Fruit fly (Drosophila melanogaster): Measurements from ENCODE around the gene CG31495.

DNA sequence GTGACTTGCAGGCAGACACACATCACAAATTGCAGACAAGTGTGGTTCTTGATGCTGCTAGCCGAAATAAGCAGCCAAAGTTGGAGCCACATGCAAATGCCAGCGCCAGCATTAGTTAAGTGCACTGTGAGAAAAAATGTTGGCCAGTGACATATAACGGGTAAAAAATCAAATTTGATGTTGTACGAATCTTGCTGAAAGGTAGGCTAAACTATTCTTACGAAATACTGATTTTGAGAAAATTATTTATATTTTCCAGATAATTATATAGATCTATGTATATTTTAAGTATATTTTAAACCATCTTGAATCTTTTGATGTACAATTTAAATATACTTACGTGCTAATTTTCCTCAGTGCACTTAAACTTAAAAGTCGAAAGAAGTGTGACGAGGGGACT lies 43.7 kb upstream of the CG31495 start:
- no peak for TF ChIP-seq usp (GFP tag; optimal IDR thresholded peaks at IDR 0.05)
- TF ChIP-seq CG8478 (optimal IDR thresholded peaks at IDR 0.05) = no peak
- TF ChIP-seq pan (optimal IDR thresholded peaks at IDR 0.05) = no peak
- TF ChIP-seq EcR (GFP tag; optimal IDR thresholded peaks at IDR 0.05) = no peak

All from whole organism.